Fruit fly (Drosophila melanogaster) S2 (cell line): ENCODE measurements around the gene CG2887.

Source experiments
- CG8478 ChIP-seq: fragments of >200 bp; optimal IDR thresholded peaks from 2 replicates; lab custom pipeline; 2018
- CTCF ChIP-seq, 2 experiments: fragments of >200 bp; optimal IDR thresholded peaks; 2 replicates each; lab custom pipeline; 2018

dm6 chrX:10474625-10475024, 3.7 kb downstream of the CG2887 start, which contains the start of gene nocte:
- TF ChIP-seq CTCF (optimal IDR thresholded peaks at IDR 0.05; lab: Kevin White, UChicago): no peak
- TF ChIP-seq CG8478: no peak
